Worm (Caenorhabditis elegans): ENCODE measurements around the gene F37C12.18.
A peak's percentile ranks its signal among the peaks of the same experiment; 100 is the strongest.

F37C12.18 gene

DNA sequence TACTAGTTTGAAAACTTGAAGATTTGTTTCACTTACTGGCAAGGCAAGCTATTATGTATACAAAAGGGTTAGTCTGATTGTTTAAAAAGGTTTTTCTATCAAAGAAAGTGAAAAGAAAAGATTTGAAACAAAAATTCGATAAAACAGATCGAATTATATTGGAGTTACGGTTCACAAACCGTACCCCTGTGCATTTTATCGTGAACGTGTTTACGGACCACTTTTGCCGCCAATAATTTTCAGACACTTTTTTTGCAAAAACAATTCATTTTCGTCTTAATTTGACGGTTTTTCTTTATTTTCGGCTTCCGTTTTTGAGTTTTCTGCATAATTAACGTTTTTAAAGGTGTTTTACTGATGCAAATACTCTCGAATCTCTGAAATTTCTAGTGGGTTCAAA is 29.9 kb downstream of the F37C12.18 start:
- TF ChIP-seq egl-5 (tag; optimal IDR thresholded peaks at IDR 0.05), result no peak
- TF ChIP-seq snpc-4 (tag; optimal IDR thresholded peaks at IDR 0.05), result no peak
- no peak for TF ChIP-seq eor-1 (tag; optimal IDR thresholded peaks at IDR 0.05)
- no peak for TF ChIP-seq ceh-82 (tag; optimal IDR thresholded peaks at IDR 0.05)
- TF ChIP-seq ceh-9 (tag; optimal IDR thresholded peaks at IDR 0.05), result no peak
- no peak for TF ChIP-seq hmg-11 (tag; optimal IDR thresholded peaks at IDR 0.05)
- TF ChIP-seq fkh-10 (GFP tag; optimal IDR thresholded peaks at IDR 0.05), result no peak
- no peak for TF ChIP-seq zag-1 (tag; optimal IDR thresholded peaks at IDR 0.05)
- no peak for TF ChIP-seq pqm-1 (tag; optimal IDR thresholded peaks at IDR 0.05)
- TF ChIP-seq nhr-25 (tag; optimal IDR thresholded peaks at IDR 0.05), result no peak
- no peak for TF ChIP-seq mml-1 (tag; optimal IDR thresholded peaks at IDR 0.05)
- no peak for TF ChIP-seq ceh-28 (tag; optimal IDR thresholded peaks at IDR 0.05)
- no peak for TF ChIP-seq nhr-77 (tag; optimal IDR thresholded peaks at IDR 0.05)
- TF ChIP-seq lin-15B (tag; optimal IDR thresholded peaks at IDR 0.05), result no peak
- no peak for TF ChIP-seq sea-2 (GFP tag; optimal IDR thresholded peaks at IDR 0.05)
- TF ChIP-seq ZK546.5 (tag; optimal IDR thresholded peaks at IDR 0.05), result no peak

DNA sequence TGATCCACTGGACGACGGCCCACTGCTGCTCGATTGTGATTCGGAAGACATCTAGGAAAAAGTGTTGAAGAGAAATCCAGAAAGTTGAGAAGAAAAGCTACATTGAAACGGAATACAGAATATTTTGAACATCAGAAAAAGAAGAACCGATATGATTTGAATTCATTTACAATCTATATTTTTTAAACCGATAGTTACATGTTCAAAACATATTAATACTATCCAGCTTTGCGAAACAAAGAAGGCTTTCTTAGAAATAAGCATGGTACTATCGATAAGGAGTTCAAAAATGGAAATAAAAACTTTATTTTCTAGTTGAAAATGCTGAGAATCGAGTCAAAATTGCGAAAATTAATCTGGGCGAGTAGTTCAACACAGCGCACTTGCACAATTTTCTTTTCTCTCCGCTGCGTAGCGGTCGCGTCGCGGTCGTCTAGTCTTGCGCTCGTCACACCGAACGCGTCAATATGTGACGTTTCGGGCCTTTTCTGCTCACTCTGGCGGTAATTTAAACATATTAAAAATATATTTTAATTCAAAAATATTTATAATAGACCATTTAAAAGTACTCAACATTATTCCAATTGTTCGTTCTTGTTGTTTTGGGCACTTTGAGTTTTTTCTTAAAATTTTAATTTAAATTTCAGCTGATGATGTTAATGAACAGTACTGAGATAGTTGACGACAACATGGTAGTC is 33.0 kb downstream of the F37C12.18 start, which contains the start of the genes syf-2 and K04G7.1:
Gene syf-2 (minus strand): TSS at position 51 of the 698 bp plus-strand sequence.
Gene K04G7.1 (plus strand): TSS at position 648 of the 698 bp plus-strand sequence.
- TF ChIP-seq egl-5 (tag; optimal IDR thresholded peaks at IDR 0.05) (peak; percentile 57), pqm-1 (tag; optimal IDR thresholded peaks at IDR 0.05) (peak; percentile 29), ceh-9 (tag; optimal IDR thresholded peaks at IDR 0.05) (no peak), nhr-77 (tag; optimal IDR thresholded peaks at IDR 0.05) (no peak), fos-1 (tag; optimal IDR thresholded peaks at IDR 0.05) (no peak), ceh-28 (tag; optimal IDR thresholded peaks at IDR 0.05) (peak; percentile 72), mml-1 (tag; optimal IDR thresholded peaks at IDR 0.05) (no peak), egl-27 (tag; optimal IDR thresholded peaks at IDR 0.05) (peak; percentile 92), R02D3.7 (tag; optimal IDR thresholded peaks at IDR 0.05) (peak; percentile 76), nhr-12 (tag; optimal IDR thresholded peaks at IDR 0.05) (no peak), mdl-1 (tag; optimal IDR thresholded peaks at IDR 0.05) (no peak), nhr-237 (tag; optimal IDR thresholded peaks at IDR 0.05) (no peak), nhr-23 (tag; optimal IDR thresholded peaks at IDR 0.05) (peak; percentile 94), elt-1 (tag; optimal IDR thresholded peaks at IDR 0.05) (peak; percentile 59), sea-2 (GFP tag; optimal IDR thresholded peaks at IDR 0.05) (no peak), snpc-4 (tag; optimal IDR thresholded peaks at IDR 0.05) (peak; percentile 90), ztf-4 (tag; optimal IDR thresholded peaks at IDR 0.05) (no peak), fkh-2 (tag; optimal IDR thresholded peaks at IDR 0.05) (no peak), fkh-10 (GFP tag; optimal IDR thresholded peaks at IDR 0.05) (peak; percentile 85), nhr-28 (tag; optimal IDR thresholded peaks at IDR 0.05) (no peak), lsy-12 (tag; optimal IDR thresholded peaks at IDR 0.05) (peak; percentile 78), hmg-11 (tag; optimal IDR thresholded peaks at IDR 0.05) (peak; percentile 65), daf-12 (tag; optimal IDR thresholded peaks at IDR 0.05) (no peak), ceh-16 (tag; optimal IDR thresholded peaks at IDR 0.05) (no peak), nhr-67 (tag; optimal IDR thresholded peaks at IDR 0.05) (no peak), zag-1 (tag; optimal IDR thresholded peaks at IDR 0.05) (no peak), unc-39 (tag; optimal IDR thresholded peaks at IDR 0.05) (no peak), jun-1 (tag; optimal IDR thresholded peaks at IDR 0.05) (peak; percentile 83), unc-62 (GFP tag; optimal IDR thresholded peaks at IDR 0.05) (peak; percentile 53), elt-2 (tag; optimal IDR thresholded peaks at IDR 0.05) (peak; percentile 74), nhr-43 (tag; optimal IDR thresholded peaks at IDR 0.05; ENCODE audit: poor library complexity, severe bottlenecking) (peak; percentile 62), ZK546.5 (tag; optimal IDR thresholded peaks at IDR 0.05) (peak; percentile 20), skn-1 (tag; optimal IDR thresholded peaks at IDR 0.05) (peak; percentile 79), aly-2 (tag; optimal IDR thresholded peaks at IDR 0.05) (no peak), nhr-76 (tag; optimal IDR thresholded peaks at IDR 0.05) (no peak), elt-3 (tag; optimal IDR thresholded peaks at IDR 0.05) (peak in 1 of 3 experiments; percentile 14), nhr-25 (tag; optimal IDR thresholded peaks at IDR 0.05) (peak; percentile 76), eor-1 (tag; optimal IDR thresholded peaks at IDR 0.05) (no peak), ceh-82 (tag; optimal IDR thresholded peaks at IDR 0.05) (peak; percentile 47), nhr-11 (tag; optimal IDR thresholded peaks at IDR 0.05) (no peak), nfya-1 (tag; optimal IDR thresholded peaks at IDR 0.05; ENCODE audit: insufficient read depth) (peak; percentile 94), lin-39 (tag; optimal IDR thresholded peaks at IDR 0.05) (peak; percentile 91), tbx-2 (tag; optimal IDR thresholded peaks at IDR 0.05) (peak; percentile 61), pha-4 (tag; optimal IDR thresholded peaks at IDR 0.05) (peak; percentile 95), ama-1 (optimal IDR thresholded peaks at IDR 0.05) (peak; percentile 43), ztf-11 (tag; optimal IDR thresholded peaks at IDR 0.05) (no peak), lin-15B (tag; optimal IDR thresholded peaks at IDR 0.05) (peak; percentile 99)

Data from whole organism, L3 larva.